Fruit fly (Drosophila melanogaster): ENCODE data around the gene WRNexo.

Gene WRNexo

DNA sequence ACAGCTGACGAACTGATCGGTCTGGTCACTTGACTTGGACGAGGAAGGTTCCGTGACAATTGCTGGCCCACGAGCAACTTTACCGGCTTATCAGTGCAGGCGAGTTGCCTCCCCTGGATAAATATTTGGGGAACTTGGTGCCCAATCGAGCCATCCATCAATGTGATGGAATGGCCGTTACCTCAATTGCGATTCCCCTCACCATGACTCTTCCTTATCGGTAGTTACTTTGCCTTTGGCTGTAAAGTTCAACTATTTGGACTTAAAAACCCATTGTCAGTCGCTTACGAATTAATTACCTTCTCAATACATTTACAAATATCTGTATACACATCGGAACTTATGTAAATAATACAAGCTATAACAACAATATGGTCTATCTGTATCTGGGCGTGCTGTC, 23.8 kb upstream of the WRNexo start, which contains the start of gene Vha100-4:
Gene Vha100-4, minus strand, starts transcription at position 16 of the 400 bp plus-strand sequence.
- TF ChIP-seq Sp1 (GFP tag; optimal IDR thresholded peaks at IDR 0.05), result no peak
- no peak for TF ChIP-seq dsf (GFP tag; optimal IDR thresholded peaks at IDR 0.05; ENCODE audit: borderline replicate concordance)

DNA sequence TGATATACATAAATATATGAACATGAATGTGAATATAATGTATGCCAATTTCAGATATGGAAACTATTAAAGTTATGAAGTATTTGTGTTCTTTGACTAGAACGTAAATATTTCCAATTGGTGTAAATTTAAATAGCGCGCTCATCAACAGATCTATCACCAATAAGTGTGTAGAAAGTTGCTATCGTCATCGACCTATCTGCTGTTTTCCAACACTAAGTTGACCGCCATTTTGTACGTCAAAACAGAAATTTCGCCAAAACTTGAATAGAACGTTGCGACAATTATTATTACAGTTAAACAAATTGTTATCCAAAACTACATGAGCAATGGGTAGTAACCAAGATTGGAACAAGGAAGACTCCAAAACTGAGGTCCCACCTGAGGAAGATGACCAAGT, 19.6 kb upstream of the WRNexo start, which contains the start of gene cona:
Gene cona, plus strand, starts transcription at position 236 of the 400 bp plus-strand sequence.
- TF ChIP-seq dsf (GFP tag; optimal IDR thresholded peaks at IDR 0.05; ENCODE audit: borderline replicate concordance) (no peak), lola (GFP tag; optimal IDR thresholded peaks at IDR 0.05) (no peak), jim (GFP tag; optimal IDR thresholded peaks at IDR 0.05) (no peak), dmrt93B (GFP tag; optimal IDR thresholded peaks at IDR 0.05) (no peak), Dif (GFP tag; optimal IDR thresholded peaks at IDR 0.05; ENCODE audit: partially characterized antibody) (no peak), sage (GFP tag; optimal IDR thresholded peaks at IDR 0.05) (no peak), HLH106 (tag; optimal IDR thresholded peaks at IDR 0.05) (no peak), Hr83 (GFP tag; optimal IDR thresholded peaks at IDR 0.05; ENCODE audit: poor library complexity, severe bottlenecking) (no peak), Hr78 (GFP tag; optimal IDR thresholded peaks at IDR 0.05) (no peak), GATAd (GFP tag; optimal IDR thresholded peaks at IDR 0.05) (no peak), woc (GFP tag; optimal IDR thresholded peaks at IDR 0.05) (no peak), psq (GFP tag; optimal IDR thresholded peaks at IDR 0.05) (no peak), tai (GFP tag; optimal IDR thresholded peaks at IDR 0.05) (no peak), pan (optimal IDR thresholded peaks at IDR 0.05) (no peak), Myc (optimal IDR thresholded peaks at IDR 0.05) (no peak), ey (GFP tag; optimal IDR thresholded peaks at IDR 0.05) (no peak), Vsx2 (GFP tag; optimal IDR thresholded peaks at IDR 0.05; ENCODE audit: partially characterized antibody) (no peak), Hnf4 (GFP tag; optimal IDR thresholded peaks at IDR 0.05) (no peak), Rel (GFP tag; optimal IDR thresholded peaks at IDR 0.05) (no peak), Rel (tag; optimal IDR thresholded peaks at IDR 0.05) (no peak), dl (GFP tag; optimal IDR thresholded peaks at IDR 0.05; ENCODE audit: insufficient read depth in 1 of 2, partially characterized antibody in 2 of 2) (no peak)

DNA sequence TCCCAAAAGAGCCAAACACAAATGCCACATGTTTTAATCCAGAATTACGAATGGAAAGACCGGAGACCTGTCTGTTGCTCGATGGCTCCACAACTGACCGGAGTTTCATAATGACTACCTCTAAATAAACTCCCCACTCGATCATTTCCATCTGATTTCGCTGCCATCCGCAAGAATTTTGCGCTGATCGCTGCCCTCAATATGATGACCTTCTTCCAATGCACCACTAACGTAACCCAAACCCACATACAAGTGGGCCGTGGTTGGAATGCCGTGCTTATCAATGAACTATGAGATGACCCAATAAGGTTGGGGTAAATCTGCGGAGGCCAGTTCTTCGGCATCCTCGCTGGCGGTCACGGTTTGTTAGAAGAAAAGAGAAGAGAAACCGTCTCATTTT, 19.0 kb upstream of the WRNexo start, which contains the start of gene CG14309:
Gene CG14309, minus strand, starts transcription at position 101 of the 400 bp plus-strand sequence.
- TF ChIP-seq Jra (GFP tag; optimal IDR thresholded peaks at IDR 0.05) (no peak), foxo (GFP tag; optimal IDR thresholded peaks at IDR 0.05) (no peak), dsf (GFP tag; optimal IDR thresholded peaks at IDR 0.05; ENCODE audit: borderline replicate concordance) (no peak), Hr78 (GFP tag; optimal IDR thresholded peaks at IDR 0.05) (no peak), Dfd (GFP tag; optimal IDR thresholded peaks at IDR 0.05) (no peak), brk (GFP tag; optimal IDR thresholded peaks at IDR 0.05) (no peak), Abd-B (GFP tag; optimal IDR thresholded peaks at IDR 0.05) (no peak), h (GFP tag; optimal IDR thresholded peaks at IDR 0.05) (no peak), Myc (optimal IDR thresholded peaks at IDR 0.05) (no peak)

DNA sequence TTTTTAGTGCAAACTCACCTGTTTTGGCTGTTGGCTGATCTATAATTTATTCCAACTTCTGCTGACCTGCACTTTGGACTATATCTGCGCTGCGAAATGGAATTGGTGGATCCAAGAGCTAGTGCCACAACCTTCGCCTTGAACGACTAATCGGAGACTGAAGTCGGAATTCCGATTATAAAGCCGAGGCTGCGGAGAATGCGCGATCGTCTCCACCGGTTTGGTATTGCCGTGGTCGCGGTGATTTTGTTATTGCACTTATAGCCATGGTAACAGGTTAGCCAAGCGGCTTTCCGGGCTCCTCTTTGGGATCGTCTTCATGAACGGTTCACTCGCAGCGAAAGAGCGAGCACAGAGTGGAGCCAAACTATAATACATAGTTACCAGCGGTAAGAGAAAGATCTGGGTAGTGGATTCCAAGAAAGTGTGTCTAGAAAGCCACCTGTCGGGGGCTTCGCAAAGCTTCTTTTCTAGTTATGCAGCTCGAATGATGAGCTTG, 15.1 kb upstream of the WRNexo start, which contains the start of gene CG7675:
Gene CG7675, minus strand, starts transcription at position 165 of the 499 bp plus-strand sequence.
- TF ChIP-seq psq (GFP tag; optimal IDR thresholded peaks at IDR 0.05), result peak; percentile 62
- no peak for TF ChIP-seq Hr78 (GFP tag; optimal IDR thresholded peaks at IDR 0.05)
- no peak for TF ChIP-seq dl (GFP tag; optimal IDR thresholded peaks at IDR 0.05; ENCODE audit: insufficient read depth in 1 of 2, partially characterized antibody in 2 of 2)
- TF ChIP-seq foxo (GFP tag; optimal IDR thresholded peaks at IDR 0.05), result no peak
- TF ChIP-seq Dif (GFP tag; optimal IDR thresholded peaks at IDR 0.05; ENCODE audit: partially characterized antibody), result peak; percentile 70
- no peak for TF ChIP-seq N (GFP tag; optimal IDR thresholded peaks at IDR 0.05)
- no peak for TF ChIP-seq brk (GFP tag; optimal IDR thresholded peaks at IDR 0.05)
- TF ChIP-seq CG9705 (GFP tag; optimal IDR thresholded peaks at IDR 0.05), result no peak
- TF ChIP-seq Myc (optimal IDR thresholded peaks at IDR 0.05), result no peak
- no peak for TF ChIP-seq CG32264 (GFP tag; optimal IDR thresholded peaks at IDR 0.05)
- no peak for TF ChIP-seq HLH106 (tag; optimal IDR thresholded peaks at IDR 0.05)
- TF ChIP-seq woc (GFP tag; optimal IDR thresholded peaks at IDR 0.05), result no peak
- no peak for TF ChIP-seq Rel (GFP tag; optimal IDR thresholded peaks at IDR 0.05)
- TF ChIP-seq Rel (tag; optimal IDR thresholded peaks at IDR 0.05), result peak; percentile 22
- peak; percentile 15 for TF ChIP-seq Vsx2 (GFP tag; optimal IDR thresholded peaks at IDR 0.05; ENCODE audit: partially characterized antibody)
- TF ChIP-seq dsf (GFP tag; optimal IDR thresholded peaks at IDR 0.05; ENCODE audit: borderline replicate concordance), result no peak
